Fruit fly (Drosophila melanogaster): ENCODE results near the gene fzr.

Gene fzr

DNA sequence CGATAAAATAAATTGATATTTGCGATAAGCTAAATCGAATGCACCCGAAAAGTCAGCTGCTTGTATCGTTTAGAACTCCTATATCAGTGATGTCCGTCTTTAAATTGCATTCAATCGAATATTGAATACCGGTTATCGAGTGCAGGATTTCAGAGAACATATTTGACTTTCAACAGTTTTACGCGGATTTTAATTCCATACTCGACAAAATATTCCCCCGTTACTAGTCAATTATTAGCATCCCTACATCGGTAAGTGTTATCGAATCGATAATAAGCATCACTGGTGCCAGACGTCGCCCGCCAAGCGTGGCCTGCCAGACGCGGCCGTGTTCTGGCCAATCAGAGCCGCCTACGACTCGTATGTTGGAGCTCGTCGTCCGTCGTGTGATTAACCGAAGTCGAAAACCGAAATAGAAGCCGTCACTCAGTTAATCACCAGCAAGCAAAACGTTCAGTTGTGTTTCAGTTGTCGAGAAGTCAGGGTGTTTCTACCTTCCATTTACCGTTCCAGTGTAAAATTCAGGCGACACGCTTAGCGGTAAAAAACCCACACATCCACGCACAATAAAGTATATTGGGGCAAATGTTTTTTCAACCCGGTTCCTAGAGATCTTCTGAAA lies 8.6 kb upstream of the fzr start, which contains the start of gene ctp:
ctp (plus strand) TSS at position 23 of the 622 bp plus-strand sequence.
- TF ChIP-seq usp (GFP tag; optimal IDR thresholded peaks at IDR 0.05): no peak

dm6 chrX:4686723-4687122 lies 7.4 kb upstream of the fzr start, which contains the start of gene Pp2C1:
Gene Pp2C1, minus strand, starts transcription at chrX:4686903.
- TF ChIP-seq EcR (GFP tag; optimal IDR thresholded peaks at IDR 0.05) (no peak), pan (optimal IDR thresholded peaks at IDR 0.05) (no peak), psq (optimal IDR thresholded peaks at IDR 0.05) (no peak), Dll (optimal IDR thresholded peaks at IDR 0.05) (no peak), CG8478 (optimal IDR thresholded peaks at IDR 0.05) (no peak), usp (GFP tag; optimal IDR thresholded peaks at IDR 0.05) (no peak)

DNA sequence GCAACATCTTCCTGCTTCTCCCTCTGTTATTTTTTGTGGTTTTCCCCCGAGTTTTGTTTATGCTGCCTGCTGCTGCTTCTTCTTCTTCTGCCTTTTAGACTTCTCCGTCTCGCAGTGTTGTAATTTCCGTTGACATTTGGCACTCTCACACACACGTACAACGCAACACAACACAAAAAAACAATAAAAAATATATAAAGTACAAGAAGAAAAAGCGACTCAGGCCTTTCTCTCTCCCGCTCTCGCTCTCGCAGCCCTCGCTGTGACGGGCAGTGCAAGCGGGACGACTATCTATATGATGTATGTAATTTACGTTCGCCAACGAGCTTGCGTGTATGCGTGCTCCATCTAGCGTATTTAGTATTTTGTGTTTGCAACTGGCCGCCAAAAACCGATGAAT lies 6.8 kb upstream of the fzr start:
- TF ChIP-seq CG8478 (optimal IDR thresholded peaks at IDR 0.05) (peak; percentile 80), usp (GFP tag; optimal IDR thresholded peaks at IDR 0.05) (no peak)

dm6 chrX:4684444-4684924 lies 5.1 kb upstream of the fzr start:
- TF ChIP-seq pan (optimal IDR thresholded peaks at IDR 0.05): no peak
- peak; percentile 78 for TF ChIP-seq CG8478 (optimal IDR thresholded peaks at IDR 0.05)
- TF ChIP-seq Dll (optimal IDR thresholded peaks at IDR 0.05): peak; percentile 19
- no peak for TF ChIP-seq psq (optimal IDR thresholded peaks at IDR 0.05)
- TF ChIP-seq EcR (GFP tag; optimal IDR thresholded peaks at IDR 0.05): no peak
- TF ChIP-seq usp (GFP tag; optimal IDR thresholded peaks at IDR 0.05): no peak

- TF ChIP-seq Dll (optimal IDR thresholded peaks at IDR 0.05) (no peak), psq (optimal IDR thresholded peaks at IDR 0.05) (no peak), CG8478 (optimal IDR thresholded peaks at IDR 0.05) (no peak), usp (GFP tag; optimal IDR thresholded peaks at IDR 0.05) (no peak), pan (optimal IDR thresholded peaks at IDR 0.05) (no peak), EcR (GFP tag; optimal IDR thresholded peaks at IDR 0.05) (no peak)
Observed at dm6 chrX:4679813-4680381, 560 bp upstream of the fzr start.

- TF ChIP-seq Dll (optimal IDR thresholded peaks at IDR 0.05) (no peak), psq (optimal IDR thresholded peaks at IDR 0.05) (no peak), pan (optimal IDR thresholded peaks at IDR 0.05) (no peak), EcR (GFP tag; optimal IDR thresholded peaks at IDR 0.05) (peak in 1 of 2 experiments; percentile 75), CG8478 (optimal IDR thresholded peaks at IDR 0.05) (no peak), usp (GFP tag; optimal IDR thresholded peaks at IDR 0.05) (no peak)
Observed at dm6 chrX:4678146-4678912, 1.0 kb downstream of the fzr start.

DNA sequence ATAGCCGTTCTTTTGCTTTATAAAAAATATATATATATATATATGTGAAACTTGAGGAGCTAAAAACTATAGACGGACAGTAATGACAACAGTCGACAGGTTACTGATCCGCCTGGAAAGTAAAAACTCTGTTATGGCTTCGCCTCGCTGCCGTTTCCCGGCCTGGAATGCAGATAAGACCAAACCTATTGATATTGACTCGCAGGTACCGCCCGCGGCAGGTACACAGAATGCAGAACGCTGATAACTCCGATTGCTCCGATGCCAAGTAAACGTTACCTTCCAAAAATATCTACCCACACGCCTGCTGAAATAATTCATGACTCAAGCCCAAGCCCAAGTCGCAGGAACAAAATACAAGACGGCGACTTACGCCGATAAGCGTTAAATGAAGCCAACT lies 1.9 kb downstream of the fzr start:
- TF ChIP-seq CG8478 (optimal IDR thresholded peaks at IDR 0.05): no peak
- TF ChIP-seq pan (optimal IDR thresholded peaks at IDR 0.05): no peak
- TF ChIP-seq Dll (optimal IDR thresholded peaks at IDR 0.05): no peak
- no peak for TF ChIP-seq psq (optimal IDR thresholded peaks at IDR 0.05)
- no peak for TF ChIP-seq usp (GFP tag; optimal IDR thresholded peaks at IDR 0.05)
- TF ChIP-seq EcR (GFP tag; optimal IDR thresholded peaks at IDR 0.05): no peak

dm6 chrX:4675054-4675453 lies 4.3 kb downstream of the fzr start:
- TF ChIP-seq psq (optimal IDR thresholded peaks at IDR 0.05) (no peak), EcR (GFP tag; optimal IDR thresholded peaks at IDR 0.05) (no peak)

DNA sequence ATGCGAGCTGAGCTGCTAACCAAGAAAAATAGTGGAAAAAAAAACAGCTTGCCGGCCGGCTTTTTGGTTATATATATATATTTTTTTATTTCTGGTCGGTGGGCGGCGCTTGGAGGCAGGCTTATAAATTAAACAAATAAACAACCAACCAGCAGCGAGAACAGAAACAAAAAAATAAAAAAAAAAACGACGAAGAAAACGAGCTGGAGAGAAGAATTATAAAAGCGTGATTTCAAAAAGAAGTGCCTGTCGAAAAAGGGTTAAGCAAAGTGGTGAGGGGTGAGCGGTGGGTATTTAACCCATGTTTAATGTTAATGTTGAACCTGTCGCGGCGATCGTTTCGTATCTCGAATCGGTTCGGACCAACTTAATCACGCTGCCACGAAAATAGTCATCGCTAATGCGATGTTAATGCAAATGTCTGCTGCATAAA lies 8.1 kb downstream of the fzr start:
- TF ChIP-seq CG8478 (optimal IDR thresholded peaks at IDR 0.05) (no peak), pan (optimal IDR thresholded peaks at IDR 0.05) (no peak), psq (optimal IDR thresholded peaks at IDR 0.05) (no peak), EcR (GFP tag; optimal IDR thresholded peaks at IDR 0.05) (no peak), Dll (optimal IDR thresholded peaks at IDR 0.05) (no peak), usp (GFP tag; optimal IDR thresholded peaks at IDR 0.05) (no peak)

DNA sequence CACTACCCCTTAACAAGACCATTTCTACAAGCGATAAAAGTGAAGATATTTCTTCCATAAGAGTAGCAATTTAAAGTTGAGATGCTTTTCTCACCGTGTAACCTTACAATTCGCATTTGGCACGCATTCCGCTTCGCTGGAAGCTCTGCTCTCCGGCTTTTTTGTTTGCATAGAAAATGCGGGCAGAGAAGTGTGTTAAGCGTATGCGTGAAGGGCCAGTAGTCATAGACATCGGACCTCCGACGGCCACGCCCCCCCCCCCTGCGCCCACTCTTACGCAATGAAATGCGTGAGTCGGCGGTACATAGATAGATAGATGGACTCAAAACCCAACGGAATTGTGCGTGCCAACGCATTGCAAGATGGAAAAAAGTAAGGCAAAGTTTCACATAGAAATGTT lies 9.9 kb downstream of the fzr start:
- TF ChIP-seq usp (GFP tag; optimal IDR thresholded peaks at IDR 0.05) (no peak), pan (optimal IDR thresholded peaks at IDR 0.05) (no peak), CG8478 (optimal IDR thresholded peaks at IDR 0.05) (no peak), Dll (optimal IDR thresholded peaks at IDR 0.05) (no peak), psq (optimal IDR thresholded peaks at IDR 0.05) (no peak), EcR (GFP tag; optimal IDR thresholded peaks at IDR 0.05) (no peak)

- TF ChIP-seq EcR (GFP tag; optimal IDR thresholded peaks at IDR 0.05) (no peak), CG8478 (optimal IDR thresholded peaks at IDR 0.05) (no peak), Dll (optimal IDR thresholded peaks at IDR 0.05) (no peak), usp (GFP tag; optimal IDR thresholded peaks at IDR 0.05) (no peak), pan (optimal IDR thresholded peaks at IDR 0.05) (no peak)
Observed at dm6 chrX:4666650-4667360, 12.5 kb downstream of the fzr start, which contains the start of gene CG3009. Gene CG3009, minus strand, starts transcription at chrX:4666700.

DNA sequence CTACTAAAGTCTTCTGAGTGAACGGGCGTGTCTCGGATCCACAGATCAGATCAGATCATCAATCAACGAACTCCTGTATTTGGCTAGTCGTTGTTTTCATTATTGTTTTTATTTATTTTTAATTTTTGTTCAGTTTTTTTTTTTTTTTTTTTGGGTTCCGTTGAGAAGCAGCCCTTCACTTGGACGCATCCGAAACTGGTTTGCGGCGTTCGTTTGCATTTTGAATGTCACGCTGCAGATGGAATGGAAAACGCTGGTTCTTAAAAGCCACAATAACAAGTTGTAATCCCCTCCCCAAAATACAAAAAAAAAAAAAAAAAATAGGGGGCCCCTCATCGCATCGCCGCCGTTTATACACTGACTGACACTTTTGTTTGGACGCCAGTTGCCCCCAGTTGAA lies 15.2 kb downstream of the fzr start:
- TF ChIP-seq Dll (optimal IDR thresholded peaks at IDR 0.05): no peak
- TF ChIP-seq EcR (GFP tag; optimal IDR thresholded peaks at IDR 0.05): no peak
- no peak for TF ChIP-seq psq (optimal IDR thresholded peaks at IDR 0.05)
- no peak for TF ChIP-seq usp (GFP tag; optimal IDR thresholded peaks at IDR 0.05)
- no peak for TF ChIP-seq CG8478 (optimal IDR thresholded peaks at IDR 0.05)
- no peak for TF ChIP-seq pan (optimal IDR thresholded peaks at IDR 0.05)
